1 worm cellular context compared by ENCODE assay signal in genomic region chrX:6201542-6201941, ce11.
TF ChIP-seq lines count a peak whose summit lies in the region.

No protein-coding gene starts in this region.

TF ChIP-seq in whole organism, L1 larva, 84 proteins besides CTCF, POLR2A, EP300 and RAD21 (continued from another document):
- TF ChIP-seq grh-1 (GFP tag; IDR thresholded peaks at IDR 0.05; lab: Robert Waterston, UW) (0 out of 2 replicates have a peak, but pooled peaks have one; percentile 20), lin-13 (GFP tag; optimal IDR thresholded peaks at IDR 0.05; lab: Kevin White, UChicago) (no peak), nhr-90 (tag; optimal IDR thresholded peaks at IDR 0.05; lab: Kevin White, UChicago; ENCODE audit: poor library complexity) (peak; percentile 32), unc-86 (tag; optimal IDR thresholded peaks at IDR 0.05; lab: Kevin White, UChicago) (no peak), tlp-1 (tag; optimal IDR thresholded peaks at IDR 0.05; lab: Kevin White, UChicago) (no peak), ces-1 (GFP tag; optimal IDR thresholded peaks at IDR 0.05; lab: Kevin White, UChicago) (no peak), sox-4 (tag; optimal IDR thresholded peaks at IDR 0.05; lab: Kevin White, UChicago) (no peak), hlh-17 (GFP tag; optimal IDR thresholded peaks at IDR 0.05; lab: Kevin White, UChicago; ENCODE audit: borderline replicate concordance) (no peak), C34B4.2 (tag; optimal IDR thresholded peaks at IDR 0.05; lab: Kevin White, UChicago) (no peak), jun-1 (tag; optimal IDR thresholded peaks at IDR 0.05; lab: Kevin White, UChicago) (no peak), elt-3 (tag; optimal IDR thresholded peaks at IDR 0.05; lab: Kevin White, UChicago) (peak in 2 of 6 experiments; percentile 59 to 87), ets-5 (GFP tag; IDR thresholded peaks at IDR 0.05; lab: Robert Waterston, UW) (no peak), lin-39 (tag; optimal IDR thresholded peaks at IDR 0.05; lab: Kevin White, UChicago) (no peak), lir-3 (tag; optimal IDR thresholded peaks at IDR 0.05; lab: Kevin White, UChicago; ENCODE audit: poor library complexity) (no peak), nhr-85 (tag; lab: Kevin White, UChicago) (peak; percentile 13), zag-1 (tag; optimal IDR thresholded peaks at IDR 0.05; lab: Kevin White, UChicago) (no peak), efl-1 (optimal IDR thresholded peaks at IDR 0.05; lab: Kevin White, UChicago) (no peak), efl-1 (GFP tag; optimal IDR thresholded peaks at IDR 0.05 in 1 of 2; lab: Kevin White, UChicago) (no peak), ceh-88 (GFP tag; IDR thresholded peaks at IDR 0.05; lab: Robert Waterston, UW) (no peak), nhr-12 (tag; optimal IDR thresholded peaks at IDR 0.05; lab: Kevin White, UChicago) (no peak), C04F5.9 (tag; optimal IDR thresholded peaks at IDR 0.05; lab: Kevin White, UChicago) (no peak)
